Fruit fly (Drosophila melanogaster) whole organism, embryonic: ENCODE results near the gene pygo.

Experiments used
- Aef1 ChIP-seq: fragments of 200-800 bp; sonication (Bioruptor generic); IDR thresholded peaks from 3 replicates; pipeline ENCODE4 v1.3.6; 2022; ENCODE audit warnings: missing biosample characterization, missing genetic modification characterization
- B-H2 ChIP-seq: fragments of 200-800 bp; sonication (Bioruptor generic); optimal IDR thresholded peaks from 2 replicates; lab custom pipeline; 2018; ENCODE audit warnings: missing biosample characterization, mild to moderate bottlenecking, missing genetic modification characterization
- Blimp-1 ChIP-seq: fragments of 200-800 bp; sonication (Bioruptor generic); optimal IDR thresholded peaks from 3 replicates; lab custom pipeline; 2018; ENCODE audit warnings: missing biosample characterization, missing genetic modification characterization, mild to moderate bottlenecking, moderate library complexity, missing genetic modification reagents
- CG1024 ChIP-seq: fragments of 200-800 bp; sonication (Bioruptor generic); IDR thresholded peaks from 2 replicates; pipeline ENCODE4 v1.3.6; 2022; ENCODE audit warnings: missing biosample characterization, missing genetic modification characterization
- CG10543 ChIP-seq: fragments of 200-800 bp; sonication (Bioruptor generic); optimal IDR thresholded peaks from 3 replicates; lab custom pipeline; 2017; ENCODE audit warnings: missing biosample characterization, mild to moderate bottlenecking, missing genetic modification characterization, moderate library complexity
- CG1233 ChIP-seq: fragments of 200-800 bp; sonication (Bioruptor generic); optimal IDR thresholded peaks from 4 replicates; lab custom pipeline; 2018; ENCODE audit warnings: missing biosample characterization, mild to moderate bottlenecking, missing genetic modification characterization
- CG12744 ChIP-seq: fragments of 200-800 bp; sonication (Bioruptor generic); optimal IDR thresholded peaks from 2 replicates; lab custom pipeline; 2016; ENCODE audit warnings: missing biosample characterization, missing genetic modification characterization
- CG12769 ChIP-seq: fragments of 200-800 bp; sonication (Bioruptor generic); optimal IDR thresholded peaks from 2 replicates; lab custom pipeline; 2019; ENCODE audit warnings: missing biosample characterization, mild to moderate bottlenecking, missing genetic modification characterization, moderate library complexity
- CG13894 ChIP-seq: fragments of 200-800 bp; sonication (Bioruptor generic); optimal IDR thresholded peaks from 3 replicates; lab custom pipeline; 2018; ENCODE audit warnings: missing biosample characterization, mild to moderate bottlenecking, missing genetic modification characterization, moderate library complexity
- CG18619 ChIP-seq: fragments of 200-800 bp; sonication (Bioruptor generic); optimal IDR thresholded peaks from 3 replicates; lab custom pipeline; 2017; ENCODE audit warnings: missing biosample characterization, mild to moderate bottlenecking, missing genetic modification characterization
- CG3163 ChIP-seq: fragments of 200-800 bp; sonication (Bioruptor generic); optimal IDR thresholded peaks from 3 replicates; lab custom pipeline; 2016; ENCODE audit warnings: missing biosample characterization, missing genetic modification characterization
- CG34224 ChIP-seq: fragments of 200-800 bp; sonication (Bioruptor generic); IDR thresholded peaks from 3 replicates; pipeline ENCODE4 v1.3.6; 2022; ENCODE audit warnings: missing biosample characterization, missing genetic modification characterization; ENCODE audit not compliant: partially characterized antibody
- CG34376 ChIP-seq: fragments of 200-800 bp; sonication (Bioruptor generic); optimal IDR thresholded peaks from 2 replicates; lab custom pipeline; 2018; ENCODE audit warnings: missing biosample characterization, mild to moderate bottlenecking, missing genetic modification characterization
- CG4282 ChIP-seq: fragments of 200-800 bp; sonication (Bioruptor generic); optimal IDR thresholded peaks from 2 replicates; lab custom pipeline; 2016; ENCODE audit warnings: missing biosample characterization, missing genetic modification characterization
- CG43689 ChIP-seq: fragments of 200-800 bp; sonication (Bioruptor generic); IDR thresholded peaks from 2 replicates; pipeline ENCODE4 v1.3.6; 2022; ENCODE audit warnings: missing biosample characterization, missing genetic modification characterization
- CHES-1-like ChIP-seq: fragments of 200-800 bp; sonication (Bioruptor generic); optimal IDR thresholded peaks from 2 replicates; lab custom pipeline; 2016; ENCODE audit warnings: missing biosample characterization, missing genetic modification characterization
- Dbx ChIP-seq: fragments of 200-800 bp; sonication (Bioruptor generic); IDR thresholded peaks from 3 replicates; pipeline ENCODE4 v1.3.6; 2022; ENCODE audit warnings: missing biosample characterization, missing genetic modification characterization
- Fer3 ChIP-seq: fragments of 200-800 bp; sonication (Bioruptor generic); optimal IDR thresholded peaks from 2 replicates; lab custom pipeline; 2018; ENCODE audit warnings: missing biosample characterization, mild to moderate bottlenecking, missing genetic modification characterization, moderate library complexity
- Hmr ChIP-seq: fragments of 200-800 bp; sonication (Bioruptor generic); optimal IDR thresholded peaks from 3 replicates; lab custom pipeline; 2017; ENCODE audit warnings: mild to moderate bottlenecking, missing biosample characterization, missing genetic modification reagents, missing genetic modification characterization
- Hmx ChIP-seq: fragments of 200-800 bp; sonication (Bioruptor generic); optimal IDR thresholded peaks from 2 replicates; lab custom pipeline; 2016; ENCODE audit warnings: missing biosample characterization, missing genetic modification characterization
- Max ChIP-seq: fragments of 200-800 bp; sonication (Bioruptor generic); optimal IDR thresholded peaks from 2 replicates; lab custom pipeline; 2016; ENCODE audit warnings: missing biosample characterization, mild to moderate bottlenecking, missing genetic modification characterization
- Med ChIP-seq: fragments of 200-800 bp; sonication (Bioruptor generic); peaks from one replicate; lab custom pipeline; 2016; ENCODE audit warnings: missing biosample characterization, missing genetic modification characterization, mild to moderate bottlenecking, inconsistent platforms, moderate library complexity
- Neu2 ChIP-seq: fragments of 200-800 bp; sonication (Bioruptor generic); optimal IDR thresholded peaks from 3 replicates; lab custom pipeline; 2016; ENCODE audit warnings: missing biosample characterization, missing genetic modification characterization, borderline replicate concordance
- Nf-YB ChIP-seq: fragments of 200-800 bp; sonication (Bioruptor generic); optimal IDR thresholded peaks from 3 replicates; lab custom pipeline; 2019; ENCODE audit warnings: missing biosample characterization, mild to moderate bottlenecking, missing genetic modification characterization, moderate library complexity
- Pdp1 ChIP-seq, 2 experiments: fragments of 200-800 bp; sonication (Bioruptor generic); optimal IDR thresholded peaks; 3 replicates each; lab custom pipeline; 2016; ENCODE audit warnings: missing biosample characterization in 2 of 2, missing genetic modification characterization in 2 of 2, mild to moderate bottlenecking in 1 of 2, moderate library complexity in 1 of 2
- bbx ChIP-seq: fragments of 200-800 bp; sonication (Bioruptor generic); IDR thresholded peaks from 2 replicates; pipeline ENCODE4 v1.3.6; 2022; ENCODE audit warnings: missing biosample characterization, missing genetic modification characterization; ENCODE audit not compliant: partially characterized antibody
- caup ChIP-seq: fragments of 200-800 bp; sonication (Bioruptor generic); optimal IDR thresholded peaks from 3 replicates; lab custom pipeline; 2017; ENCODE audit warnings: missing biosample characterization, mild to moderate bottlenecking, missing genetic modification characterization, moderate library complexity; ENCODE audit not compliant: severe bottlenecking
- corto ChIP-seq: fragments of 200-800 bp; sonication (Bioruptor generic); optimal IDR thresholded peaks from 2 replicates; lab custom pipeline; 2016; ENCODE audit warnings: missing biosample characterization, mild to moderate bottlenecking, missing genetic modification characterization, moderate library complexity
- crol ChIP-seq: fragments of 200-800 bp; sonication (Bioruptor generic); IDR thresholded peaks from 2 replicates; pipeline ENCODE4 v1.3.6; 2022; ENCODE audit warnings: missing biosample characterization, missing genetic modification characterization
- cwo ChIP-seq: fragments of 200-800 bp; sonication (Bioruptor generic); optimal IDR thresholded peaks from 3 replicates; lab custom pipeline; 2017; ENCODE audit warnings: missing biosample characterization, missing genetic modification characterization, mild to moderate bottlenecking, moderate library complexity, missing genetic modification reagents
- emc ChIP-seq: fragments of 200-800 bp; sonication (Bioruptor generic); optimal IDR thresholded peaks from 2 replicates; lab custom pipeline; 2016; ENCODE audit warnings: missing biosample characterization, missing genetic modification characterization
- fd96Cb ChIP-seq: fragments of 200-800 bp; sonication (Bioruptor generic); optimal IDR thresholded peaks from 2 replicates; lab custom pipeline; 2018; ENCODE audit warnings: missing biosample characterization, mild to moderate bottlenecking, missing genetic modification characterization, moderate library complexity
- ftz-f1 ChIP-seq: fragments of 200-800 bp; sonication (Bioruptor generic); optimal IDR thresholded peaks from 2 replicates; lab custom pipeline; 2016; ENCODE audit warnings: missing biosample characterization, missing genetic modification characterization
- gsb ChIP-seq: fragments of 200-800 bp; sonication (Bioruptor generic); IDR thresholded peaks from 2 replicates; pipeline ENCODE4 v1.3.6; 2022; ENCODE audit warnings: missing biosample characterization, missing genetic modification characterization
- hkb ChIP-seq, 2 experiments: fragments of 200-800 bp in 1 of 2; fragments of >200 bp in 1 of 2; sonication (Bioruptor generic) in 1 of 2; IDR thresholded peaks in 1 of 2; optimal IDR thresholded peaks in 1 of 2; 2 replicates each; pipeline versions ENCODE4 v1.3.6 to Lab custom; 2017 to 2022; ENCODE audit warnings: missing biosample characterization in 1 of 2, missing genetic modification characterization in 1 of 2
- lbe ChIP-seq: fragments of 200-800 bp; sonication (Bioruptor generic); optimal IDR thresholded peaks from 2 replicates; lab custom pipeline; 2016; ENCODE audit warnings: missing biosample characterization, mild to moderate bottlenecking, missing genetic modification characterization
- rib ChIP-seq: fragments of 200-800 bp; sonication (Bioruptor generic); IDR thresholded peaks from 2 replicates; pipeline ENCODE4 v1.3.6; 2022; ENCODE audit warnings: missing biosample characterization, missing genetic modification characterization
- sd ChIP-seq: fragments of 200-800 bp; sonication (Bioruptor generic); optimal IDR thresholded peaks from 3 replicates; lab custom pipeline; 2018; ENCODE audit warnings: missing biosample characterization, mild to moderate bottlenecking, missing genetic modification characterization, moderate library complexity
- sens ChIP-seq: fragments of 200-800 bp; sonication (Bioruptor generic); peaks from one replicate; lab custom pipeline; 2016; ENCODE audit warnings: missing biosample characterization, missing genetic modification characterization
- sob ChIP-seq: fragments of 200-800 bp; sonication (Bioruptor generic); IDR thresholded peaks from 2 replicates; pipeline ENCODE4 v1.3.6; 2022; ENCODE audit warnings: missing biosample characterization, missing genetic modification characterization
- unpg ChIP-seq: fragments of 200-800 bp; sonication (Bioruptor generic); optimal IDR thresholded peaks from 3 replicates; lab custom pipeline; 2018; ENCODE audit warnings: missing biosample characterization, mild to moderate bottlenecking, missing genetic modification characterization, moderate library complexity
- wor ChIP-seq: fragments of 200-800 bp; sonication (Bioruptor generic); IDR thresholded peaks from 2 replicates; pipeline ENCODE4 v1.3.6; 2022; ENCODE audit warnings: missing biosample characterization, missing genetic modification characterization
- zf30C ChIP-seq: fragments of 200-800 bp; sonication (Bioruptor generic); optimal IDR thresholded peaks from 3 replicates; lab custom pipeline; 2018; ENCODE audit warnings: missing biosample characterization, mild to moderate bottlenecking, missing genetic modification characterization

Gene pygo

DNA sequence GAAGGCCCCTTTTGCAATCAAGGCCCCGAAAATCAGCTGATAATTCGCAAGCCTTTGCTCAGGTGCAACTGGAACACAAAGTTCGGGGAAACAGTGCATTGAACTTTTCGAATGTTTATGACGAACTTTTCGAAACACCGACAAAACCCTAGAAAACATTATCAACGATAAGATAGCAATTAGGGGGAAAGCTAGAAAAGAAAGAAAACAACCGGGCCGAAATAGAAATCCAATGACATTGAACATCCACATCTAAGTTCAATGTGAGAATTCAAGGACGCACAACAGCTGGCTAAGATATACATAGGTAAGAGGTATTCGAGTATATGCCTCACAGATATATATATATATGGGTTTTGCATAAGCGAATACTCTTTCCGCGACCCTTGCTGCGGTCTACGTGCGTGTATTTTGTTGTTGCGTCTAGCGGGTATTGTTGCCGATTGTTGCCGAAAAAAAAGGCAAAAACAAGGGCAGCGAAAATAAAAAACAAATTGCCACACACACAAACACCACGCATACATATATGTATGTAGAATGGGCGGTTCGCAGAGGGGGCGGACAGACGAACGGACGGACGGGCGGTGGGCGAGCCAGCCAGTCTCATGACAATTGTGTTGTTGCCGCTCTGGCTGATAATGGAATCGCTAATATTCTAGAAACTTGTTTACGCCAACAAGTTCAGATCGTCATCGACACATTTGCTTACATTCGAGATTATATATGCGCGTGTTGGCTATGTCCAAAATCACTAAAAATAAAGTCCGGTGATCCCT is 19.2 kb upstream of the pygo start (continued):
- TF ChIP-seq Dbx (GFP tag; lab: Robert Waterston, UW) (peak; percentile 30; the same call in 1 of the 3 replicates), Neu2 (GFP tag; lab: Kevin White, UChicago) (no peak), Fer3 (tag; lab: Kevin White, UChicago) (no peak), unpg (GFP tag; lab: Kevin White, UChicago) (no peak), ftz-f1 (peak; percentile 87), CG13894 (peak; percentile 71), CG1024 (GFP tag; lab: Robert Waterston, UW) (no peak), B-H2 (GFP tag; lab: Kevin White, UChicago) (peak; percentile 19), sd (tag; lab: Kevin White, UChicago) (peak; percentile 51), Hmx (no peak), emc (no peak), hkb (optimal IDR thresholded peaks at IDR 0.05; lab: Kevin White, UChicago) (no peak), hkb (GFP tag; IDR thresholded peaks at IDR 0.05; lab: Robert Waterston, UW) (no peak), sens (GFP tag; lab: Kevin White, UChicago) (peak; percentile 12), CG34224 (GFP tag; lab: Robert Waterston, UW) (peak; percentile 53; the same call in 2 of the 3 replicates), CG10543 (GFP tag; lab: Kevin White, UChicago) (peak; percentile 91), Hmr (GFP tag; lab: Kevin White, UChicago) (no peak), CG4282 (GFP tag; lab: Kevin White, UChicago) (no peak), CG34376 (GFP tag; lab: Kevin White, UChicago) (peak; percentile 83), CG12769 (peak; percentile 37), CG12744 (GFP tag; lab: Kevin White, UChicago) (no peak), Nf-YB (GFP tag; lab: Kevin White, UChicago) (no peak), Med (peak; percentile 85), CG43689 (GFP tag; lab: Robert Waterston, UW) (no peak), sob (GFP tag; lab: Robert Waterston, UW) (no peak), CHES-1-like (no peak), wor (GFP tag; lab: Robert Waterston, UW) (no peak), caup (GFP tag; lab: Kevin White, UChicago) (peak; percentile 13), Pdp1 (GFP tag; optimal IDR thresholded peaks at IDR 0.05; lab: Kevin White, UChicago) (peak in 1 of 2 experiments; percentile 75), cwo (peak; percentile 70), crol (GFP tag; lab: Robert Waterston, UW) (0 out of 2 replicates have a peak, but pooled peaks have one; percentile 46), corto (GFP tag; lab: Kevin White, UChicago) (peak; percentile 23), lbe (peak; percentile 55), Blimp-1 (no peak), zf30C (GFP tag; lab: Kevin White, UChicago) (no peak), CG18619 (GFP tag; lab: Kevin White, UChicago) (no peak), rib (peak; percentile 65; the same call in 1 of the 2 replicates), CG3163 (GFP tag; lab: Kevin White, UChicago) (no peak), fd96Cb (tag; lab: Kevin White, UChicago) (no peak), Aef1 (peak; percentile 15; the same call in 1 of the 3 replicates), gsb (no peak), Max (GFP tag; lab: Kevin White, UChicago) (no peak), CG1233 (no peak), bbx (GFP tag; lab: Robert Waterston, UW) (no peak)
